Fruit fly (Drosophila melanogaster): Measurements from ENCODE around the gene mRpL21.

mRpL21 gene

DNA sequence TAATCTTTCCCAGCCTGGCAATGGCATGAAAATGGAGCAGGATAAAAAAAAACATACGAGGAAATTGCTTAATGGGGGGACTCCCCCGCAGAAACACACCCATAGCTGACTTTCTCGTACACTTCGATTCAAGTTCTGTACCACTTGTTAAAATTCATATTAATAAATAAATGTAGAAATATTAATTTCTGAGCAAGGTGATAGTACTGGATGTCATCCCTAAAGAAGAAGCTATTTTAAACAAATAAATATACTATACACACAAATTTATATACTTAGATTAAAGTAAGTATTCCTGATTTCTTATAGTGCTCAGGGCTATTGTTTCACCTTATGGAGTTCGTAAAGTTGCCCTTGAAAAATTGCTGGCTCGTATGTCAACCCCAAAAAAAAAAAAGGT, 49.1 kb downstream of the mRpL21 start (continued):
- TF ChIP-seq fd102C (GFP tag; optimal IDR thresholded peaks at IDR 0.05) (no peak), dmrt99B (tag; optimal IDR thresholded peaks at IDR 0.05) (peak; percentile 33), CG14965 (GFP tag; optimal IDR thresholded peaks at IDR 0.05; ENCODE audit: borderline replicate concordance) (no peak), CG3281 (GFP tag; optimal IDR thresholded peaks at IDR 0.05) (peak; percentile 22), CG15601 (tag; optimal IDR thresholded peaks at IDR 0.05) (peak; percentile 7), chm (GFP tag; IDR thresholded peaks at IDR 0.05) (no peak), Hr51 (GFP tag; optimal IDR thresholded peaks at IDR 0.05) (peak in 1 of 2 experiments; percentile 29), HHEX (GFP tag; optimal IDR thresholded peaks at IDR 0.05) (no peak), sqz (GFP tag; optimal IDR thresholded peaks at IDR 0.05) (peak; percentile 47), sima (GFP tag; optimal IDR thresholded peaks at IDR 0.05) (no peak), NfI (GFP tag; optimal IDR thresholded peaks at IDR 0.05) (no peak), ems (GFP tag; optimal IDR thresholded peaks at IDR 0.05) (no peak), CG15269 (tag; optimal IDR thresholded peaks at IDR 0.05) (peak; percentile 32), CG7839 (tag; optimal IDR thresholded peaks at IDR 0.05) (peak; percentile 24), seq (GFP tag; IDR thresholded peaks at IDR 0.05) (0 out of 2 replicates have a peak, but pooled peaks have one; percentile 23), so (GFP tag; IDR thresholded peaks at IDR 0.05) (no peak), CG8924 (tag; optimal IDR thresholded peaks at IDR 0.05) (peak; percentile 22), Rfx (GFP tag; IDR thresholded peaks at IDR 0.05) (0 out of 2 replicates have a peak, but pooled peaks have one; percentile 7), CG18262 (tag; optimal IDR thresholded peaks at IDR 0.05) (peak; percentile 15), CG10321 (GFP tag; IDR thresholded peaks at IDR 0.05) (no peak), lab (GFP tag; optimal IDR thresholded peaks at IDR 0.05) (peak; percentile 53)

DNA sequence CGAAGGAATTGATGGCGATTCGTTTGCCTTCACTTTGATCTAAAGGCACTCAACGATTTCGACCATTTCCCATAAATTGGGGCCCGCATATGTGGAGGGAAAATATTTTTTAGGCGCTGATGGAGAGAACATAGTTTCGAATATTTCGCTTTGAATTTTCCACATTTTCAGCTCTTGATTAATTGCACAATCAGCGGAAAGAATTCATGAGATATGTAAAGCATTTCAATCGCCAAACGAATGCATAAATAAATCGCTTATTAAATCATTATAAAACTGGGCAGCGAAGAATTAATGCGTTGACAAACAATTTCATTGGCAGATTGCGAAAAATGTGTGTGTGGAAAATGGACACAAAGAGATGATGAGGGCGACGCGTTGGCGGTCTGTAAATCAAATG, 50.5 kb downstream of the mRpL21 start:
- no peak for TF ChIP-seq CG17186 (GFP tag; optimal IDR thresholded peaks at IDR 0.05)
- TF ChIP-seq gcm (GFP tag; optimal IDR thresholded peaks at IDR 0.05) = peak; percentile 12
- TF ChIP-seq sd (tag; optimal IDR thresholded peaks at IDR 0.05) = peak; percentile 93
- TF ChIP-seq CG11560 (tag; IDR thresholded peaks at IDR 0.05) = no peak
- no peak for TF ChIP-seq Ptx1 (GFP tag; IDR thresholded peaks at IDR 0.05)
- TF ChIP-seq tna (GFP tag; IDR thresholded peaks at IDR 0.05; ENCODE audit: partially characterized antibody) = no peak
- no peak for TF ChIP-seq row (GFP tag; IDR thresholded peaks at IDR 0.05)
- no peak for TF ChIP-seq lola (GFP tag; optimal IDR thresholded peaks at IDR 0.05)
- no peak for TF ChIP-seq Oaz (GFP tag; IDR thresholded peaks at IDR 0.05)
